Worm (Caenorhabditis elegans): ENCODE measurements around the gene prdx-2.

Gene prdx-2

ce11 chrII:5355384-5355783 lies 22.6 kb upstream of the prdx-2 start, which contains the start of gene srg-69:
srg-69 (plus strand) TSS chrII:5355684.
- TF ChIP-seq skn-1 (tag; optimal IDR thresholded peaks at IDR 0.05) (no peak), snpc-4 (tag; optimal IDR thresholded peaks at IDR 0.05) (no peak), lsy-2 (tag; optimal IDR thresholded peaks at IDR 0.05) (no peak)

- TF ChIP-seq mdl-1 (tag; optimal IDR thresholded peaks at IDR 0.05) = peak in 1 of 2 experiments; percentile 51
- peak; percentile 81 for TF ChIP-seq crh-2 (tag; optimal IDR thresholded peaks at IDR 0.05)
- TF ChIP-seq lin-39 (tag; optimal IDR thresholded peaks at IDR 0.05) = no peak
- TF ChIP-seq ceh-82 (tag; optimal IDR thresholded peaks at IDR 0.05) = peak; percentile 43
- TF ChIP-seq nhr-21 (tag; optimal IDR thresholded peaks at IDR 0.05) = peak; percentile 64
- no peak for TF ChIP-seq peb-1 (tag; optimal IDR thresholded peaks at IDR 0.05)
- TF ChIP-seq ztf-4 (tag; optimal IDR thresholded peaks at IDR 0.05) = peak; percentile 63
- TF ChIP-seq snpc-4 (tag; optimal IDR thresholded peaks at IDR 0.05) = peak; percentile 54
- peak; percentile 52 for TF ChIP-seq nhr-237 (tag; optimal IDR thresholded peaks at IDR 0.05)
- peak; percentile 19 for TF ChIP-seq ceh-16 (tag; optimal IDR thresholded peaks at IDR 0.05)
- no peak for TF ChIP-seq egl-27 (tag; optimal IDR thresholded peaks at IDR 0.05)
- TF ChIP-seq skn-1 (tag; optimal IDR thresholded peaks at IDR 0.05) = peak; percentile 41
- TF ChIP-seq mbf-1 (tag; optimal IDR thresholded peaks at IDR 0.05) = no peak
- peak; percentile 29 for TF ChIP-seq ZK546.5 (tag; optimal IDR thresholded peaks at IDR 0.05)
- peak; percentile 61 for TF ChIP-seq Y55F3AM.14 (GFP tag; optimal IDR thresholded peaks at IDR 0.05)
- peak; percentile 80 for TF ChIP-seq nhr-129 (tag; optimal IDR thresholded peaks at IDR 0.05)
- peak; percentile 84 for TF ChIP-seq C34F6.9 (tag; optimal IDR thresholded peaks at IDR 0.05)
- TF ChIP-seq unc-62 (GFP tag; optimal IDR thresholded peaks at IDR 0.05) = no peak
- TF ChIP-seq fos-1 (tag; optimal IDR thresholded peaks at IDR 0.05) = peak; percentile 56
- TF ChIP-seq F13H6.1 (tag; optimal IDR thresholded peaks at IDR 0.05) = peak; percentile 83
- TF ChIP-seq nhr-23 (tag; optimal IDR thresholded peaks at IDR 0.05) = no peak
- no peak for TF ChIP-seq elt-3 (tag; optimal IDR thresholded peaks at IDR 0.05)
- TF ChIP-seq gmeb-1 (tag; optimal IDR thresholded peaks at IDR 0.05) = peak; percentile 83
- no peak for TF ChIP-seq ztf-11 (tag; optimal IDR thresholded peaks at IDR 0.05)
- peak; percentile 94 for TF ChIP-seq unc-55 (GFP tag; optimal IDR thresholded peaks at IDR 0.05)
- TF ChIP-seq unc-39 (tag; optimal IDR thresholded peaks at IDR 0.05) = no peak
- no peak for TF ChIP-seq ama-1 (optimal IDR thresholded peaks at IDR 0.05)
- TF ChIP-seq nhr-25 (tag; optimal IDR thresholded peaks at IDR 0.05) = peak; percentile 53
- TF ChIP-seq nhr-11 (tag; optimal IDR thresholded peaks at IDR 0.05) = no peak
- peak; percentile 59 to 85 for TF ChIP-seq lsy-2 (tag; optimal IDR thresholded peaks at IDR 0.05)
- peak; percentile 56 for TF ChIP-seq mab-5 (tag; optimal IDR thresholded peaks at IDR 0.05)
- TF ChIP-seq blmp-1 (tag; optimal IDR thresholded peaks at IDR 0.05; ENCODE audit: insufficient read depth) = peak; percentile 10
- no peak for TF ChIP-seq alr-1 (tag; optimal IDR thresholded peaks at IDR 0.05)
- peak; percentile 86 for TF ChIP-seq lin-13 (GFP tag; optimal IDR thresholded peaks at IDR 0.05)
- TF ChIP-seq nhr-10 (tag; optimal IDR thresholded peaks at IDR 0.05) = no peak
- peak; percentile 76 for TF ChIP-seq sem-4 (tag; optimal IDR thresholded peaks at IDR 0.05)
- no peak for TF ChIP-seq ztf-1 (GFP tag; conservative IDR thresholded peaks at IDR 0.05)
- TF ChIP-seq dmd-4 (tag; optimal IDR thresholded peaks at IDR 0.05) = no peak
- peak; percentile 87 for TF ChIP-seq R02D3.7 (tag; optimal IDR thresholded peaks at IDR 0.05)
- TF ChIP-seq zag-1 (tag; optimal IDR thresholded peaks at IDR 0.05) = peak; percentile 72
- peak; percentile 79 for TF ChIP-seq sma-9 (GFP tag; optimal IDR thresholded peaks at IDR 0.05)
- TF ChIP-seq sma-9 (tag; optimal IDR thresholded peaks at IDR 0.05) = no peak
- no peak for TF ChIP-seq nhr-12 (tag; optimal IDR thresholded peaks at IDR 0.05)
- no peak for TF ChIP-seq elt-1 (tag; optimal IDR thresholded peaks at IDR 0.05)
- TF ChIP-seq nhr-77 (tag; optimal IDR thresholded peaks at IDR 0.05) = no peak
- no peak for TF ChIP-seq nhr-6 (tag; optimal IDR thresholded peaks at IDR 0.05)
- TF ChIP-seq lin-11 (tag; optimal IDR thresholded peaks at IDR 0.05) = peak; percentile 89
- TF ChIP-seq sma-3 (GFP tag; optimal IDR thresholded peaks at IDR 0.05) = peak; percentile 83
- no peak for TF ChIP-seq aly-2 (tag; optimal IDR thresholded peaks at IDR 0.05)
Measured at ce11 chrII:5358137-5358745, 19.8 kb upstream of the prdx-2 start, which contains the start of the genes F09E5.11 and bmy-1. F09E5.11 (minus strand) TSS chrII:5358187. bmy-1 (plus strand) TSS chrII:5358695.

Data from whole organism, L2 larva.